Worm (Caenorhabditis elegans) whole organism, dauer: Measurements from ENCODE around the gene snfc-5.

Experiments used
- unc-62 ChIP-seq: sonication (generic microtip); optimal IDR thresholded peaks from 2 replicates; lab custom pipeline; 2017; ENCODE audit warnings: missing biosample characterization, missing genetic modification reagents, missing genetic modification characterization

The snfc-5 gene

DNA sequence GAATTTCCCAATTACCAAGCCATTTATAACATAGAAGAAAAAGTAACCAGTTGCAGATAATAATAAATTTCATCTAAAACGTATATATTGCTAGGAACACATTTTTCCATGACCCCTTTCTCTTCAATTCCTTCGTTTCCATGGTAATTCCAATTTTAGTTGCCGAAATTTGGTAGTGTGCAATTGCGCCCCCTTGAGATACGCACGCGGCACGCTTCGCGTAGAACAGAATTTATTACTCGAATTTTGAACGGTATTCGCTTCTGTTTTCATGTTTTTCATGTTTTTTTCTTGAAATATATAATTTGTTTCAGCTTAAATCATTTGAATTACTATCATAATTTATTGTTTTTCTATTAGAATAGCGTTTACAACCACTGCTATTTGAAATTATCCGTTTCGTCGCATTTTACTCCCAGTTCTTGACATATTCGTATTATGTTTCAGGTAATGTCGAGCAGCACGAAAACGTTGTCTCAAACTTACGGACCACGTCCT is at the start of gene snfc-5, which contains the start of gene R07E5.17:
Gene snfc-5 (plus strand): TSS at position 448 of the 498 bp plus-strand sequence.
Gene R07E5.17 (minus strand): TSS at position 98 of the 498 bp plus-strand sequence.
- no peak for TF ChIP-seq unc-62 (GFP tag; lab: Kevin White, UChicago)

DNA sequence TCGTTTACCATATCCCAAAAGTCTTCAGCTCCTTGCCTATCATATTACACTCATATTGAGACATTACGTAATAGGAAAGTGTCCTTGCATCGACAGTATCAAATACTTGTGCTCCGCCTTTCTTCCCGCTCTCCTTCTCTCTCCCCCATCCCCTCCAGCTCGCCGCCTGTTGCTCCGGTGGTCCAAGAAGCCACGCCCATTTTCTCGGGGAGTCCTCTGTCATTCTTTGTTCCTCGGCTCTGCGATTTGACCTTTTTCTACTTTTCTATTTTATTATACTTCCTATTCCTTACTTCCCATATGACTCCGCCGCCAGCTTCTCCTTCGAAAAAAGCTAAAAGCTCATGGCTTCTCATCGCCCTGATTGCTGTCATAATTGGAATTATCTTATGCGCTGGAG is 48.2 kb upstream of the snfc-5 start, which contains the start of gene mnp-1:
Gene mnp-1 (plus strand): TSS at position 211 of the 400 bp plus-strand sequence.
- TF ChIP-seq unc-62 (GFP tag; lab: Kevin White, UChicago), result no peak

DNA sequence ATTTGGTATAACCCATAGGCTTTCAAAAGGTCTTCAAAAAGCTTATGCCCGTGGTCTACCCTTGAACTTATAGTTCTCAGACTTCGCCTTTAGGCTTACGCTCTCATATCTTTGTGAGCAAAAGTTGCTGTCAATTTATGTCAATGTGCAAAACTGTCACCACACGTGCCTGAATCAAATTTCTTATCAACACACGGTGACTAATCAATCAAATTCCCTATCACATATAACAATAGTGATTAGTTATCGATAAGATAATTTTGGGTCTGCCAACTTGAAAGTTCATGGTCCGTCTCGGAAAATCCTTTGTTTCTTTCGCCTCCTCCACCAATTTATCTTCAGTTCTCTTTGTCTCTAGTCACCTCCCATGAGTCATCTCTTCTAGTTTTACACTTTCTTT is 47.1 kb upstream of the snfc-5 start:
- no peak for TF ChIP-seq unc-62 (GFP tag; lab: Kevin White, UChicago)

DNA sequence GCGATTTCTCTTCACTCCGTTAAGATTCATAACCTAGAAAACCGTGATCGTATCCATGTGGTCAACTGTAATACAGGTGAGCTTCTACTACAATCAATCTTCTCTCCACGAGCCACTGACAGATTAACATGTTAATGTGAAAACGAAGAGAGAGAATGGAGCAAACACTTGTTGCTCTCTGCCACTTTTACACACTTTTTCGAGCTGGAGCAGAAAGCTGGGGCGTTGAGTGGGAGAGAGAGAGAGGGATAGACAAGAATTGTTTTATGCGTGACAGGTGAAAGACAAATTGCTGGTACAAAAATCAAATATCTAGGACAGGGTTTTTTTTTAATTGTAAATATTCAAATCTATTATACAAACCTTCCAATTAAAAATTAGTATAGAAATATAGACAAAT is 46.2 kb upstream of the snfc-5 start:
- TF ChIP-seq unc-62 (GFP tag; lab: Kevin White, UChicago), result no peak

DNA sequence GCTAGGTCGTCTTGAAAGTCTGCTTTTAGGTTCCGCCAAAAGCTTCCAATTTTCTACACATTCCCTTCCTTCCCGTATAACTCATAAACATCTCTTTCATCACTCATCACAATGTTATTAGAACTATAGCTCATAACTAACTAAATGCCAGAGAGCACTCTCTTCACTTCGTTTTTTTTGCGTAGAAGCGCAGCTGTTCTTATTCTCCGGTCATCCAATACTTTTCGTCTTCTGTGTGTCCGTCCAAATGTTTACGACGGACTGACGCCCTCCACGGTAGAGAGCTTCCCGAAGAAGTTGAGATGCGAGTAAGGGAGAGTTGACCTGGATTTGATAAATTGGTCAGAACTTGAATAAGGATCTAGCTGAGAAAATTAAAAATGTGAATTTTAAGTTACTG is 45.4 kb upstream of the snfc-5 start:
- no peak for TF ChIP-seq unc-62 (GFP tag; lab: Kevin White, UChicago)

DNA sequence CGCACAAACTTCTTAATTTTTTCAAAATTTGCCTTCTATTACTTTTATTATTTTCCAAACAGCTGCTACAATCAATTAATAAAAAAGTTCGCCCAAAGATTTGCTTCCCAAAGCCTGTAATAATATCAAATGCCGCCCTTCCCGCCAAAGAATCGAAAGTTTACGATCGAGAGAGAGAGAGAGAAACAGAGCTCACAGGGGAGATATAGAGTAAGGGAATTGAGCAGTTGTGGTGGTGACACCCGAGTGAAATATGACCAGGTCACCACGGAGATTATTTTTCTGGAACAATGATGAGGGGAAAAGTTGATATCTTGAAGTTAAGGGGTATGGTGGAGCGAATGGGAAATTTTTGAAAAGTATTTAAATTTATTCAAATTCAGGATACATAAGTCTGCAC is 44.7 kb upstream of the snfc-5 start:
- no peak for TF ChIP-seq unc-62 (GFP tag; lab: Kevin White, UChicago)

DNA sequence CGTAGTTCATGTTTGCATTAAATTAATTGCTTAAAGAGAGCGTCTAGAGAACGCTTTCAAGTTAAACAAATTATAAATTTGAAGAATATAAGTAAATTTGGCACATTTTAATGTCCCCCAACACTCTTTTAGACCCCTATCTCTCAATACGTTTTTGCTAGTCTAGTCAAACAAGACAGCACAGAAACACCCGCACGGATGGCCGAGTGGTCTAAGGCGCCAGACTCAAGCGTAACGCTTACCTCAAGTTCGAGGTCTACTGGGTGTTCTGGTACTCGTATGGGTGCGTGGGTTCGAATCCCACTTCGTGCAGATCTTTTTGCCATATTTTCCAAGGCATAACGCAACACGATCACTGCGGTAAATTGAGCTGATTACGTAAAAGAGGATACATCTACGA is 42.3 kb upstream of the snfc-5 start:
- TF ChIP-seq unc-62 (GFP tag; lab: Kevin White, UChicago), result no peak

DNA sequence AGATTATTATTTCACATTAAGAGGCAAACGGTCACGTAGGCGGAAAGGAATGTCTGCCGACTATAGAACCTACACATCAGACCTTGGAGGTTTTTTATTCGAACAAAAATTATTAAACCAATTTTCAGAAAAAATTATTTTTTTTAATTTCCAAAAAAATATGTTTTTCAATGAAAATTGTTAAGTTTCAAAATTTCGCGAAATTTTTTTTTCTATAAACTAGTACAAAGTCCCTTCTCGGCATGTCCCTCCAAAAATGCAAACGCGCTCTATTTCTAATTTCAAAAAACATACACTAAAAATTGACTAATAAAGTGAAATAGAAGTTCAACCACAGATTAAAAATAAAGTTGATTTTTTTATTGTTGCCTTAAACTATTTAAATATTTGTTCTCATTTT is 39.6 kb upstream of the snfc-5 start, which contains the start of gene ckb-1:
Gene ckb-1 (plus strand): TSS at position 301 of the 400 bp plus-strand sequence.
- no peak for TF ChIP-seq unc-62 (GFP tag; lab: Kevin White, UChicago)

DNA sequence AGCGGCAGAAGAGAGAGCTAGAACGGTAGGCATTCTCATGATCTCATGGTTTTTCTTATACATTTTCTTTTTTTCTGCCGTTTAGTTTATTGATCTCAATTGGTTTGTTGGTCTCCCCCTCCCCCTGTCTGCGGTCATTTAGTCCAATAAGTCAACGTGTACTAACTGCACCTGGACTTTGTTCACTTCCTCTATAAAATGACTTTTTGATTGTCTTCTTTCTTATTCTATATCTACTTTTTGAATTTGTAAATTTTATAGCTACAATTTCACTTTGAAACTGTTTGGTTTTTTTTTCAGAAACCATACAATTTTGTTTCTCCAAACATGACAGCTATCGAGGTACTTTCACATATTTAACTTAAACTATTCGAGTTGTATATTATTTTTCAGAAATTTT is 36.9 kb upstream of the snfc-5 start, which contains the start of gene ckb-2:
Gene ckb-2 (plus strand): TSS at position 301 of the 400 bp plus-strand sequence.
- TF ChIP-seq unc-62 (GFP tag; lab: Kevin White, UChicago), result no peak

DNA sequence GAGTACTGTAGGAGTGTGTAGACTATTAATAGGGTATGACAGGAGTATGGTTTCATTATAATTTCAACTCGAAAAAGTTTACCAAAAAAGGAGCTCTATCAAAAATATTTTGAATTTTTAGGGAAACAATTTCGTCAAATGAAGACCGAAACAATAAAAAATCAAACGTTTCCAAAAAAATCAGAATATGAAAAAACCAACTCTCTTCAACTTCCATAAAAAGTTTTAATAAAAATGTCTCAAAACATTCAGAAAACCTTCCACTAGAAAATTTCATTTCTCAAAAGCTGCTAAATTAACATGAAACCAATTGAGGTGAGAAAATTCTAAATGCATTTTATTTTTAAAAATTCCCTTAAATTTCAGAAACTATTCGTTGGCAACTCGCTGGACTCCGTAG is 34.0 kb upstream of the snfc-5 start, which contains the start of gene ckb-3:
Gene ckb-3 (plus strand): TSS at position 301 of the 400 bp plus-strand sequence.
- no peak for TF ChIP-seq unc-62 (GFP tag; lab: Kevin White, UChicago)

DNA sequence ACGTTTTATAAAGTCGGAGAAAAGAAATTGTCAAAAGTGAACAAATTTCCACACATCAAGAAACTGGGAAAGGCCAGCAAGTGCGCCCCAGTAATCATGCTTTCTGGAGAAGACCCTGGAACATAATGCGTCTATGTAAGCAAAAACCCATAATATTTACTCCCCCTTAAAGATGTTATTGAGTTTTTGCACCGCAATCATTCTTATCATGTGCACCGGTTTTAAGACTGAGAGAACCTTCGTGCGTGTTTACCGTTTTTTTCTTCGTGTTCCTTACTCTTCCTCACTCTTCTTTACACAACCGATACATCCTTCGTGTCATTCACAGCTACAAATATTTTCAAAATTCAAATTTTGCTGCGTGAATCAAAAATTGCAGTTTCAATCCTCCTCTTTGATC is 31.7 kb upstream of the snfc-5 start:
- TF ChIP-seq unc-62 (GFP tag; lab: Kevin White, UChicago), result no peak

DNA sequence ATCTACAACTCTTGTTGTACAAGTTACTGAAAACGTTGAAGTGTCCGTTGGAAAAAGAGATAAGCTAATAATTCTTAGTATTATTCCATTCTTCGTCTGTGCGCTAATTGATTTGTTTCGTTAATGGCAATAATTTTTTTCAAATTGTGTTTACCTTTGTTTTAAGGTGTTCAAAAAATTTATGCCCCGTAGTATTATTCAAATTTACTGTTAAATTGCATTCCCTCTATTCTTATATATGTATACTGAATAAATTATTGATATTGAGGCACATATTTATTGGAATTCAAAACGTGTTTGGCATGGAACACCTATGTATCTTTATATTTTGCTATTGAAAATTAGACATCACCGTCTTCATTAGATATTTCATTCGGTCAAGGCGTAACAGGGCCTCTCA is 29.7 kb upstream of the snfc-5 start, which contains the start of gene pals-26:
Gene pals-26 (plus strand): TSS at position 301 of the 400 bp plus-strand sequence.
- TF ChIP-seq unc-62 (GFP tag; lab: Kevin White, UChicago), result no peak

DNA sequence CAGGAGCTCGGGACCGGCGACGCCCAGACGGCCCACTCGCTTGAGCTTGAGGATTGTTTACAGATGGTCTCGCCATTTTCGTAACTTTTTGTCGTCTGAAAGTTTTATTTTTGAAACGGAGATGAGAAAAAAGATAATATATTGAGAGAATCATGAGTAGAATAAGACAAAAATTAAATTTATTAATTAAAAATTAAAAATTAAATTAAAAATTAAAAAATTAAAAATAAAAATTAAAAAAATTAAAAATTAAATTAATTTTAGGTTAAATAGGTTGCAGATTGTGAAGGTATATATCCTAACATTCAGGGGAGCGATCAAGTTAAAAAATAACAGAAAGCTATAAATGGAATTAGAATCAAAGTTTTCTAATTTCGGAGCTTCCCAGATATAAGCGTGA is 24.9 kb upstream of the snfc-5 start, which contains the start of gene B0284.3:
Gene B0284.3 (minus strand): TSS at position 101 of the 400 bp plus-strand sequence.
- TF ChIP-seq unc-62 (GFP tag; lab: Kevin White, UChicago), result no peak

DNA sequence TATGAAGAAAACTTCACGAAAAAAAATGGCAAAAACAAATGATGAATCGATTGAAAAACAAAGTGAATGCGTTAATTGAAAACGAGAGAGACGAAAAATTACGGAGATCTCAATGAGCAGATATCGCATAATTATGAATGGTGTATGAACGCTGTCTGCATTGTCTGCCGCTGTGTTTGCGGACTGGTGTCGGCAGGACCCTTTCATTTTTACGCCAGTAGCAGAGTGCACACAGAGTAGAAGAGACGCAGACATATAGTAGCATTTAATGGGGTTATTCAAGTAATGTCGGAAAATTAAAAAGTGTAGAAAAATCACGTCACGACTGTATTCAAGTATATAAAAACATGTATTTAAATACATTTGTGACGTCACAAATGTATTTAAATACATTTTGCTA is 23.8 kb upstream of the snfc-5 start:
- TF ChIP-seq unc-62 (GFP tag; lab: Kevin White, UChicago), result no peak

DNA sequence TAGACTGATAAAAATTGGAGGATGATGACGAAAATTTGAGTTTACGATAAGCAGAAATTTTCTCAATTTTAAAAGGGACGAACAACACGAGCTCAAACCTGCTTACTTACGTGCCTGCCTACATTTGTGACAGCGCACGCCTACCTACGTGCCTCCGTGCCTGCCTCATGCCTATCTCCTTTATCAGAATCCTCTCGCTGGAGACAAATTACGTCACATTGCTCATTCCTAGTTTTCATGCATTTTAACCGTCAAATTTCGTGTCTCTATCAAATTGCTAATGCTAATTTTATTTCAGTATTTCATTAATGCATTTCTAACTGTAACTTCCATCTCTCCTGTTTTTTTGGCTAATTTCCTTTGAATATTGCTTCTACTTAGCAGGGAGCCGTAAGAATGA is 23.2 kb upstream of the snfc-5 start, which contains the start of gene pals-27:
Gene pals-27 (plus strand): TSS at position 301 of the 400 bp plus-strand sequence.
- TF ChIP-seq unc-62 (GFP tag; lab: Kevin White, UChicago), result no peak

DNA sequence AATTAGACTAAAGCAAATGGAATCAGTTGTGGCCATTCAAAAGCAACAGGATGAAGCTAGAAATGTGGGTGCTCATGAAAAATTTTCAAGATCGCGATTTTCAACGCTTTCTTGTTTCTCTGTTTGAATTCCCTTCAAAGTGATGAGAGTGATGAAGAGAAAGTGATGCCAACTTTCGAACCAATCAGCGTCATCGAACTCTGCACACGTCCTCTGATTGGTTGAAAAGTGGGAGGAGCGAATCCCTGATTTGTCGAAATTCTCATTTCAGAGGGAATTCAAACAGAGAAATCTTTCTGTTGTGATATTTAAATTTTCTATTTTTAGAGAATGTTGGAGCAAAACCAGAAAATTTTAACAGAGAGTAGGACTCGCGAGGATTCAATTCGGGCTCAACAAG is 22.5 kb upstream of the snfc-5 start:
- TF ChIP-seq unc-62 (GFP tag; lab: Kevin White, UChicago), result no peak

DNA sequence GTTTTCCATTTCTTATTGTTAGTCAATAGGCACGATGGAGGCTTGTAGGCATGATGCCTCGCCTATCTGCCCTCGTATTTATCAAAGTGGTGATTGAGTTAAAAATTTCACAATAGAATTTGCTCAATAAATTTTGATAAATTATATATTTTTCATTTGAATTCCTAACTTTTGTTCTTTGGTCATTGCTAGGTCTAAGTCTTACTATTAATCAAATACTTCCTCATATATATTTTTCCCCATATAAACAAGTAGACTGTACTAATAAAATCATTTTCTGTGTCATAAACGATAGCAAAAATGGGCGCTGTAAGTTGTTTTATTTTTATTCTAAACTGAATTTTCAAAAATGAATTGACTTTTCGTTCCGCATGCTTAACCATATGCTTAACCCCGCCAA is 20.1 kb upstream of the snfc-5 start, which contains the start of gene pals-28:
Gene pals-28 (plus strand): TSS at position 301 of the 400 bp plus-strand sequence.
- TF ChIP-seq unc-62 (GFP tag; lab: Kevin White, UChicago), result no peak
